Fruit fly (Drosophila melanogaster) whole organism, embryonic: Measurements from ENCODE around the gene Vha16-5.

Experiments
- Ada2b ChIP-seq: fragments of 200-800 bp; sonication (Bioruptor generic); IDR thresholded peaks from 2 replicates; pipeline ENCODE4 v1.3.6; 2022; ENCODE audit warnings: missing biosample characterization, missing genetic modification characterization
- BtbVII ChIP-seq: fragments of 200-800 bp; sonication (Bioruptor generic); optimal IDR thresholded peaks from 3 replicates; lab custom pipeline; 2017; ENCODE audit warnings: missing biosample characterization, mild to moderate bottlenecking, missing genetic modification characterization
- CG10274 ChIP-seq: fragments of 200-800 bp; sonication (Bioruptor generic); optimal IDR thresholded peaks from 3 replicates; lab custom pipeline; 2017; ENCODE audit warnings: missing biosample characterization, mild to moderate bottlenecking, missing genetic modification characterization
- CG10366 ChIP-seq: fragments of 200-800 bp; sonication (Bioruptor generic); IDR thresholded peaks from 2 replicates; pipeline ENCODE4 v1.3.6; 2022; ENCODE audit warnings: missing biosample characterization, missing genetic modification characterization
- CG10462 ChIP-seq: fragments of 200-800 bp; sonication (Bioruptor generic); optimal IDR thresholded peaks from 2 replicates; lab custom pipeline; 2016; ENCODE audit warnings: missing biosample characterization, missing genetic modification characterization
- CG11398 ChIP-seq: fragments of 200-800 bp; sonication (Bioruptor generic); optimal IDR thresholded peaks from 2 replicates; lab custom pipeline; 2016; ENCODE audit warnings: missing biosample characterization, missing genetic modification characterization
- CG12942 ChIP-seq: fragments of 200-800 bp; sonication (Bioruptor generic); optimal IDR thresholded peaks from 3 replicates; lab custom pipeline; 2016; ENCODE audit warnings: missing biosample characterization, missing genetic modification characterization
- CG13424 ChIP-seq: fragments of 200-800 bp; sonication (Bioruptor generic); optimal IDR thresholded peaks from 2 replicates; lab custom pipeline; 2019; ENCODE audit warnings: missing biosample characterization, mild to moderate bottlenecking, missing genetic modification characterization, moderate library complexity
- CG13894 ChIP-seq: fragments of 200-800 bp; sonication (Bioruptor generic); optimal IDR thresholded peaks from 3 replicates; lab custom pipeline; 2018; ENCODE audit warnings: missing biosample characterization, mild to moderate bottlenecking, missing genetic modification characterization, moderate library complexity
- CG17385 ChIP-seq: fragments of 200-800 bp; sonication (Bioruptor generic); optimal IDR thresholded peaks from 3 replicates; lab custom pipeline; 2018; ENCODE audit warnings: missing biosample characterization, mild to moderate bottlenecking, missing genetic modification characterization
- CG18262 ChIP-seq: fragments of 200-800 bp; optimal IDR thresholded peaks from 3 replicates; lab custom pipeline; 2019; ENCODE audit warnings: missing biosample characterization, mild to moderate bottlenecking, missing genetic modification characterization, moderate library complexity
- CG18476 ChIP-seq: fragments of 200-800 bp; sonication (Bioruptor generic); optimal IDR thresholded peaks from 2 replicates; lab custom pipeline; 2016; ENCODE audit warnings: missing biosample characterization, mild to moderate bottlenecking, missing genetic modification characterization
- CG2875 ChIP-seq: fragments of 200-800 bp; sonication (Bioruptor generic); optimal IDR thresholded peaks from 2 replicates; lab custom pipeline; 2017; ENCODE audit warnings: missing biosample characterization, mild to moderate bottlenecking, missing genetic modification characterization, missing genetic modification reagents
- CG2889 ChIP-seq: fragments of 200-800 bp; sonication (Bioruptor generic); IDR thresholded peaks from 3 replicates; pipeline ENCODE4 v1.3.6; 2022; ENCODE audit warnings: missing biosample characterization, missing genetic modification characterization
- CG31365 ChIP-seq: fragments of 200-800 bp; sonication (Bioruptor generic); optimal IDR thresholded peaks from 2 replicates; lab custom pipeline; 2018; ENCODE audit warnings: missing biosample characterization, mild to moderate bottlenecking, missing genetic modification characterization
- CG3163 ChIP-seq: fragments of 200-800 bp; sonication (Bioruptor generic); optimal IDR thresholded peaks from 3 replicates; lab custom pipeline; 2016; ENCODE audit warnings: missing biosample characterization, missing genetic modification characterization
- CG33557 ChIP-seq: fragments of 200-800 bp; sonication (Bioruptor generic); optimal IDR thresholded peaks from 2 replicates; lab custom pipeline; 2019; ENCODE audit warnings: missing biosample characterization, mild to moderate bottlenecking, missing genetic modification characterization, moderate library complexity
- CG3407 ChIP-seq: fragments of 200-800 bp; sonication (Bioruptor generic); optimal IDR thresholded peaks from 2 replicates; lab custom pipeline; 2018; ENCODE audit warnings: missing biosample characterization, mild to moderate bottlenecking, missing genetic modification characterization
- CG4360 ChIP-seq: fragments of 200-800 bp; sonication (Bioruptor generic); IDR thresholded peaks from 2 replicates; pipeline ENCODE4 v1.3.6; 2022; ENCODE audit warnings: missing biosample characterization, missing genetic modification characterization
- CG4617 ChIP-seq: fragments of 200-800 bp; sonication (Bioruptor generic); optimal IDR thresholded peaks from 3 replicates; lab custom pipeline; 2016; ENCODE audit warnings: missing biosample characterization, missing genetic modification characterization, borderline replicate concordance
- CG4707 ChIP-seq: fragments of 200-800 bp; sonication (Bioruptor generic); optimal IDR thresholded peaks from 2 replicates; lab custom pipeline; 2018; ENCODE audit warnings: missing biosample characterization, mild to moderate bottlenecking, missing genetic modification characterization, moderate library complexity
- Deaf1 ChIP-seq: fragments of 200-800 bp; optimal IDR thresholded peaks from 3 replicates; lab custom pipeline; 2019; ENCODE audit warnings: missing biosample characterization, mild to moderate bottlenecking, missing genetic modification characterization, moderate library complexity
- Dfd ChIP-seq, 2 experiments: fragments of >200 bp; optimal IDR thresholded peaks; 2 replicates each; lab custom pipeline; 2017; ENCODE audit warnings: missing biosample characterization in 2 of 2, missing genetic modification characterization in 2 of 2
- HmgD ChIP-seq: fragments of 200-800 bp; sonication (Bioruptor generic); optimal IDR thresholded peaks from 3 replicates; lab custom pipeline; 2016; ENCODE audit warnings: missing biosample characterization, missing genetic modification characterization
- HmgZ ChIP-seq: fragments of 200-800 bp; sonication (Bioruptor generic); optimal IDR thresholded peaks from 2 replicates; lab custom pipeline; 2018; ENCODE audit warnings: missing biosample characterization, mild to moderate bottlenecking, missing genetic modification characterization
- Hmr ChIP-seq: fragments of 200-800 bp; sonication (Bioruptor generic); optimal IDR thresholded peaks from 3 replicates; lab custom pipeline; 2017; ENCODE audit warnings: mild to moderate bottlenecking, missing biosample characterization, missing genetic modification reagents, missing genetic modification characterization
- Med ChIP-seq: fragments of 200-800 bp; sonication (Bioruptor generic); peaks from one replicate; lab custom pipeline; 2016; ENCODE audit warnings: missing biosample characterization, missing genetic modification characterization, mild to moderate bottlenecking, inconsistent platforms, moderate library complexity
- Meics ChIP-seq: fragments of 200-800 bp; sonication (Bioruptor generic); optimal IDR thresholded peaks from 2 replicates; lab custom pipeline; 2017; ENCODE audit warnings: missing biosample characterization, mild to moderate bottlenecking, missing genetic modification characterization
- Nf-YA ChIP-seq: fragments of 200-800 bp; sonication (Bioruptor generic); IDR thresholded peaks from 2 replicates; pipeline ENCODE4 v1.3.6; 2022; ENCODE audit warnings: missing biosample characterization, missing genetic modification characterization
- Oaz ChIP-seq: fragments of 200-800 bp; sonication (Bioruptor generic); IDR thresholded peaks from 2 replicates; pipeline ENCODE4 v1.3.6; 2022; ENCODE audit warnings: missing biosample characterization, missing genetic modification characterization
- Tbp ChIP-seq: fragments of >200 bp; optimal IDR thresholded peaks from 2 replicates; lab custom pipeline; 2018; ENCODE audit warnings: missing biosample characterization, missing genetic modification characterization
- aop ChIP-seq: fragments of 200-800 bp; sonication (Bioruptor generic); IDR thresholded peaks from 2 replicates; pipeline ENCODE4 v1.3.6; 2022; ENCODE audit warnings: missing biosample characterization, missing genetic modification characterization
- chm ChIP-seq: fragments of 200-800 bp; sonication (Bioruptor generic); IDR thresholded peaks from 2 replicates; pipeline ENCODE4 v1.3.6; 2022; ENCODE audit warnings: missing biosample characterization, missing genetic modification characterization
- ci ChIP-seq: fragments of 200-800 bp; sonication (Bioruptor generic); IDR thresholded peaks from 3 replicates; pipeline ENCODE4 v1.3.6; 2022; ENCODE audit warnings: missing biosample characterization, missing genetic modification characterization
- dpn ChIP-seq, 2 experiments: fragments of 200-800 bp; sonication (Bioruptor generic); optimal IDR thresholded peaks; 3 replicates each; lab custom pipeline; 2016; ENCODE audit warnings: missing biosample characterization in 2 of 2, missing genetic modification characterization in 2 of 2
- ewg ChIP-seq: fragments of 200-800 bp; sonication (Bioruptor generic); optimal IDR thresholded peaks from 3 replicates; lab custom pipeline; 2017; ENCODE audit warnings: mild to moderate bottlenecking, missing biosample characterization, missing genetic modification reagents, missing genetic modification characterization
- fu2 ChIP-seq: fragments of 200-800 bp; sonication (Bioruptor generic); optimal IDR thresholded peaks from 2 replicates; lab custom pipeline; 2016; ENCODE audit warnings: missing biosample characterization, missing genetic modification characterization
- gt ChIP-seq: fragments of 200-800 bp; sonication (Bioruptor generic); IDR thresholded peaks from 2 replicates; pipeline ENCODE4 v1.3.6; 2022; ENCODE audit warnings: missing biosample characterization, missing genetic modification characterization
- hth ChIP-seq: fragments of >200 bp; optimal IDR thresholded peaks from 2 replicates; lab custom pipeline; 2017; ENCODE audit warnings: inconsistent platforms
- ken ChIP-seq: fragments of 200-800 bp; sonication (Bioruptor generic); IDR thresholded peaks from 3 replicates; pipeline ENCODE4 v1.3.6; 2022; ENCODE audit warnings: missing biosample characterization, missing genetic modification characterization
- klu ChIP-seq: fragments of 200-800 bp; sonication (Bioruptor generic); IDR thresholded peaks from 2 replicates; pipeline ENCODE4 v1.3.6; 2022; ENCODE audit warnings: missing biosample characterization, missing genetic modification characterization
- lov ChIP-seq, 2 experiments: fragments of 200-800 bp in 1 of 2; fragments of >200 bp in 1 of 2; sonication (Bioruptor generic) in 1 of 2; IDR thresholded peaks in 1 of 2; optimal IDR thresholded peaks in 1 of 2; 2 replicates in 1 of 2; 3 replicates in 1 of 2; pipeline versions ENCODE4 v1.3.6 to Lab custom; 2017 to 2022; ENCODE audit warnings: missing biosample characterization in 1 of 2, missing genetic modification characterization in 1 of 2
- nmo ChIP-seq: fragments of 200-800 bp; sonication (Bioruptor generic); optimal IDR thresholded peaks from 2 replicates; lab custom pipeline; 2018; ENCODE audit warnings: missing biosample characterization, mild to moderate bottlenecking, missing genetic modification characterization, moderate library complexity
- peb ChIP-seq: fragments of 200-800 bp; sonication (Bioruptor generic); IDR thresholded peaks from 2 replicates; pipeline ENCODE4 v1.3.6; 2022; ENCODE audit warnings: missing biosample characterization, missing genetic modification characterization
- sisA ChIP-seq: fragments of 200-800 bp; sonication (Bioruptor generic); IDR thresholded peaks from 2 replicates; pipeline ENCODE4 v1.3.6; 2022; ENCODE audit warnings: missing biosample characterization, missing genetic modification characterization
- slp2 ChIP-seq: fragments of 200-800 bp; sonication (Bioruptor generic); optimal IDR thresholded peaks from 2 replicates; lab custom pipeline; 2016; ENCODE audit warnings: missing biosample characterization, missing genetic modification characterization
- sna ChIP-seq: fragments of 200-800 bp; sonication (Bioruptor generic); IDR thresholded peaks from 2 replicates; pipeline ENCODE4 v1.3.6; 2022; ENCODE audit warnings: missing biosample characterization, missing genetic modification characterization; ENCODE audit not compliant: partially characterized antibody
- sr ChIP-seq: fragments of 200-800 bp; sonication (Bioruptor generic); IDR thresholded peaks from 3 replicates; pipeline ENCODE4 v1.3.6; 2022; ENCODE audit warnings: missing biosample characterization, missing genetic modification characterization
- trh ChIP-seq: fragments of 200-800 bp; sonication (Bioruptor generic); optimal IDR thresholded peaks from 2 replicates; lab custom pipeline; 2016; ENCODE audit warnings: missing biosample characterization, missing genetic modification characterization
- yki ChIP-seq: fragments of >200 bp; optimal IDR thresholded peaks from 3 replicates; lab custom pipeline; 2018

Vha16-5 gene

dm6 chr2L:10751879-10752620 is 15.2 kb upstream of the Vha16-5 start (continued):
- no peak for TF ChIP-seq sna (GFP tag; lab: Robert Waterston, UW)
- TF ChIP-seq CG10274 (GFP tag; lab: Kevin White, UChicago), result peak; percentile 69
- peak; percentile 49 to 79 for TF ChIP-seq dpn (GFP tag; optimal IDR thresholded peaks at IDR 0.05; lab: Kevin White, UChicago)
- TF ChIP-seq peb, result peak; percentile 77
- peak; percentile 82 for TF ChIP-seq Hmr
- TF ChIP-seq CG3407, result peak; percentile 98
- TF ChIP-seq hth (lab: Kevin White, UChicago), result no peak
- TF ChIP-seq CG3163 (GFP tag; lab: Kevin White, UChicago), result peak; percentile 72
- TF ChIP-seq CG33557 (GFP tag; lab: Kevin White, UChicago), result peak; percentile 99
- TF ChIP-seq CG2875 (GFP tag; lab: Kevin White, UChicago), result peak; percentile 97
- peak; percentile 53 for TF ChIP-seq CG4617
- peak; percentile 96 for TF ChIP-seq CG11398 (GFP tag; lab: Kevin White, UChicago)
- TF ChIP-seq Tbp (GFP tag; lab: Kevin White, UChicago), result no peak
- peak; percentile 75 for TF ChIP-seq CG31365
- TF ChIP-seq HmgZ (tag; lab: Kevin White, UChicago), result peak; percentile 77
- peak; percentile 56 for TF ChIP-seq nmo (GFP tag; lab: Kevin White, UChicago)
- peak; percentile 84 for TF ChIP-seq CG4707 (GFP tag; lab: Kevin White, UChicago)
- peak; percentile 93 for TF ChIP-seq ci
- TF ChIP-seq lov (optimal IDR thresholded peaks at IDR 0.05; lab: Kevin White, UChicago), result no peak
- TF ChIP-seq lov (GFP tag; IDR thresholded peaks at IDR 0.05; lab: Robert Waterston, UW), result peak; percentile 96
- TF ChIP-seq yki (lab: Kevin White, UChicago), result no peak
- peak; percentile 73 for TF ChIP-seq CG18476 (GFP tag; lab: Kevin White, UChicago)
- peak; percentile 89 for TF ChIP-seq CG13894
- TF ChIP-seq CG18262, result peak; percentile 86
- no peak; the same call in 1 of the 2 replicates for TF ChIP-seq klu (GFP tag; lab: Robert Waterston, UW)
- TF ChIP-seq CG4360 (GFP tag; lab: Robert Waterston, UW), result peak; percentile 81
- TF ChIP-seq CG17385 (GFP tag; lab: Kevin White, UChicago), result peak; percentile 43
- peak; percentile 75 for TF ChIP-seq Nf-YA (GFP tag; lab: Robert Waterston, UW)
- peak; percentile 44 for TF ChIP-seq Deaf1 (tag; lab: Kevin White, UChicago)
- TF ChIP-seq ken (GFP tag; lab: Robert Waterston, UW), result peak; percentile 75
- TF ChIP-seq Ada2b, result peak; percentile 69; the same call in 1 of the 2 replicates
- TF ChIP-seq Dfd (GFP tag; optimal IDR thresholded peaks at IDR 0.05; lab: Kevin White, UChicago), result no peak
- TF ChIP-seq sr (GFP tag; lab: Robert Waterston, UW), result peak; percentile 90
- peak; percentile 82 for TF ChIP-seq CG13424
- TF ChIP-seq ewg (GFP tag; lab: Kevin White, UChicago), result peak; percentile 84
- TF ChIP-seq fu2 (GFP tag; lab: Kevin White, UChicago), result peak; percentile 60
- peak; percentile 46; the same call in 1 of the 2 replicates for TF ChIP-seq CG10366 (GFP tag; lab: Robert Waterston, UW)
- TF ChIP-seq CG12942 (GFP tag; lab: Kevin White, UChicago), result peak; percentile 87
- TF ChIP-seq Med (GFP tag; lab: Kevin White, UChicago), result peak; percentile 96
- peak; percentile 63 for TF ChIP-seq Meics (GFP tag; lab: Kevin White, UChicago)
- TF ChIP-seq slp2 (GFP tag; lab: Kevin White, UChicago), result peak; percentile 50
- no peak for TF ChIP-seq sisA (GFP tag; lab: Robert Waterston, UW)
- peak; percentile 41; the same call in 1 of the 2 replicates for TF ChIP-seq gt (GFP tag; lab: Robert Waterston, UW)
- TF ChIP-seq BtbVII (GFP tag; lab: Kevin White, UChicago), result peak; percentile 83
- TF ChIP-seq CG10462 (GFP tag; lab: Kevin White, UChicago), result peak; percentile 86
- TF ChIP-seq trh, result peak; percentile 88
- TF ChIP-seq Oaz (GFP tag; lab: Robert Waterston, UW), result no peak
- TF ChIP-seq chm (GFP tag; lab: Robert Waterston, UW), result peak; percentile 92; the same call in 1 of the 2 replicates
- 0 out of 2 replicates have a peak, but pooled peaks have one; percentile 40 for TF ChIP-seq aop
- TF ChIP-seq HmgD, result peak; percentile 88
- TF ChIP-seq CG2889 (GFP tag; lab: Robert Waterston, UW), result no peak
